Worm (Caenorhabditis elegans) whole organism, L3 larva: ENCODE measurements around the gene F10E9.3.

Experiments
- R02D3.7 ChIP-seq: fragments of 150-350 bp; optimal IDR thresholded peaks from 2 replicates; lab custom pipeline; 2014; ENCODE audit warnings: missing biosample characterization, missing genetic modification characterization
- ZK546.5 ChIP-seq: sonication (generic microtip); optimal IDR thresholded peaks from 2 replicates; lab custom pipeline; 2017; ENCODE audit warnings: missing biosample characterization, missing genetic modification characterization
- ceh-28 ChIP-seq: fragments of 150-350 bp; optimal IDR thresholded peaks from 2 replicates; lab custom pipeline; 2014; ENCODE audit warnings: missing biosample characterization, missing genetic modification reagents, missing genetic modification characterization
- daf-12 ChIP-seq: fragments of 150-350 bp; optimal IDR thresholded peaks from 2 replicates; lab custom pipeline; 2014; ENCODE audit warnings: missing biosample characterization, missing genetic modification reagents, missing genetic modification characterization
- egl-5 ChIP-seq: fragments of 150-350 bp; optimal IDR thresholded peaks from 2 replicates; lab custom pipeline; 2017; ENCODE audit warnings: missing biosample characterization, missing genetic modification reagents, missing genetic modification characterization, inconsistent platforms
- elt-2 ChIP-seq: sonication (generic microtip); optimal IDR thresholded peaks from 2 replicates; lab custom pipeline; 2016; ENCODE audit warnings: missing genetic modification reagents, mild to moderate bottlenecking, missing genetic modification characterization, missing compliant biosample characterization
- elt-3 ChIP-seq, 3 experiments: fragments of 150-350 bp in 1 of 3; sonication (generic microtip) in 2 of 3; optimal IDR thresholded peaks; 2 replicates in 2 of 3; 4 replicates in 1 of 3; lab custom pipeline; 2014 to 2017; ENCODE audit warnings: missing biosample characterization in 3 of 3, missing genetic modification characterization in 3 of 3
- fkh-10 ChIP-seq: sonication (generic microtip); optimal IDR thresholded peaks from 2 replicates; lab custom pipeline; 2017; ENCODE audit warnings: missing biosample characterization, missing genetic modification reagents, missing genetic modification characterization
- fkh-2 ChIP-seq: fragments of 150-350 bp; optimal IDR thresholded peaks from 2 replicates; lab custom pipeline; 2014; ENCODE audit warnings: missing biosample characterization, missing genetic modification reagents, missing genetic modification characterization
- fos-1 ChIP-seq: fragments of 150-350 bp; optimal IDR thresholded peaks from 2 replicates; lab custom pipeline; 2014; ENCODE audit warnings: missing biosample characterization, missing genetic modification characterization
- hmg-11 ChIP-seq: sonication (generic microtip); optimal IDR thresholded peaks from 2 replicates; lab custom pipeline; 2016; ENCODE audit warnings: missing genetic modification characterization, missing compliant biosample characterization
- jun-1 ChIP-seq: fragments of 150-350 bp; optimal IDR thresholded peaks from 2 replicates; lab custom pipeline; 2014; ENCODE audit warnings: missing biosample characterization, missing genetic modification reagents, missing genetic modification characterization
- lin-15B ChIP-seq: fragments of 150-350 bp; optimal IDR thresholded peaks from 2 replicates; lab custom pipeline; 2014; ENCODE audit warnings: missing biosample characterization, missing genetic modification characterization
- lin-39 ChIP-seq: fragments of 150-350 bp; optimal IDR thresholded peaks from 2 replicates; lab custom pipeline; 2018; ENCODE audit warnings: missing biosample characterization, missing genetic modification reagents, missing genetic modification characterization
- lsy-12 ChIP-seq: sonication (generic microtip); optimal IDR thresholded peaks from 2 replicates; lab custom pipeline; 2016; ENCODE audit warnings: mild to moderate bottlenecking, missing genetic modification characterization, missing compliant biosample characterization
- mdl-1 ChIP-seq: fragments of 150-350 bp; optimal IDR thresholded peaks from 2 replicates; lab custom pipeline; 2014; ENCODE audit warnings: missing biosample characterization, missing genetic modification characterization
- nfya-1 ChIP-seq: sonication (generic microtip); optimal IDR thresholded peaks from 2 replicates; lab custom pipeline; 2017; ENCODE audit warnings: missing genetic modification characterization, mild to moderate bottlenecking, missing compliant biosample characterization, antibody characterized with exemption, moderate library complexity; ENCODE audit not compliant: insufficient read depth
- nhr-12 ChIP-seq: fragments of 150-350 bp; optimal IDR thresholded peaks from 2 replicates; lab custom pipeline; 2014; ENCODE audit warnings: missing biosample characterization, missing genetic modification characterization
- nhr-25 ChIP-seq: sonication (generic microtip); optimal IDR thresholded peaks from 2 replicates; lab custom pipeline; 2017; ENCODE audit warnings: missing biosample characterization, missing genetic modification characterization
- nhr-67 ChIP-seq: fragments of 150-350 bp; optimal IDR thresholded peaks from 2 replicates; lab custom pipeline; 2014; ENCODE audit warnings: missing biosample characterization, missing genetic modification characterization
- nhr-77 ChIP-seq: fragments of 150-350 bp; optimal IDR thresholded peaks from 2 replicates; lab custom pipeline; 2014; ENCODE audit warnings: missing biosample characterization, missing genetic modification characterization
- pha-4 ChIP-seq: fragments of 150-350 bp; optimal IDR thresholded peaks from 2 replicates; lab custom pipeline; 2014; ENCODE audit warnings: missing biosample characterization, missing genetic modification reagents, missing genetic modification characterization
- pqm-1 ChIP-seq: fragments of 150-350 bp; optimal IDR thresholded peaks from 2 replicates; lab custom pipeline; 2017; ENCODE audit warnings: missing biosample characterization, missing genetic modification characterization, inconsistent platforms
- skn-1 ChIP-seq: fragments of 150-350 bp; optimal IDR thresholded peaks from 2 replicates; lab custom pipeline; 2014; ENCODE audit warnings: missing biosample characterization, missing genetic modification characterization
- tbx-2 ChIP-seq: sonication (generic microtip); optimal IDR thresholded peaks from 2 replicates; lab custom pipeline; 2016; ENCODE audit warnings: mild to moderate bottlenecking, missing genetic modification characterization, missing compliant biosample characterization
- zag-1 ChIP-seq: fragments of 150-350 bp; optimal IDR thresholded peaks from 2 replicates; lab custom pipeline; 2014; ENCODE audit warnings: missing biosample characterization, missing genetic modification characterization
- ztf-11 ChIP-seq: fragments of 150-350 bp; optimal IDR thresholded peaks from 2 replicates; lab custom pipeline; 2014; ENCODE audit warnings: missing biosample characterization, missing genetic modification characterization
- ztf-4 ChIP-seq: fragments of 150-350 bp; optimal IDR thresholded peaks from 2 replicates; lab custom pipeline; 2014; ENCODE audit warnings: missing biosample characterization, missing genetic modification characterization

The F10E9.3 gene

DNA sequence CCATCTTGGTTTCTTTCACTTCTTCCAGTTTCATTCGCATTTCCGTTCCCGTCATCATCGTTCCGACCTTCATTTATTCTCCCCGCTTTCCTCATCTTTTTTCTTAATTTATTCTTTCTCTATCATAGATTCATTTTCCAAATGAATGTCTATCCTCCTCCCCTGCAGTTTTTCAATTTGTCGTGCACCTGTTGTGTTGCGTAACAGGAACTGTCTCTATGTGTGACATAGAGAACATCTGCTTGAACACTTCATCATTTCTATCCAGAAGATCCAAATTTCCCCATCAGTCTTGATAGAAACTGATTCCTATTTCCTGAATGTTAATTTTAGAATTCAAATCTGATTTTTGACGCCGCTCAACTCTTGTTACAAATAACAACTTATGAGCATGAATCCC is 27.3 kb upstream of the F10E9.3 start:
- TF ChIP-seq mdl-1 (tag; lab: Kevin White, UChicago) (no peak), elt-3 (tag; optimal IDR thresholded peaks at IDR 0.05; lab: Kevin White, UChicago) (no peak), skn-1 (no peak), lin-15B (tag; lab: Kevin White, UChicago) (no peak), jun-1 (tag; lab: Kevin White, UChicago) (no peak), pha-4 (no peak), nhr-25 (tag; lab: Kevin White, UChicago) (no peak), lsy-12 (tag; lab: Kevin White, UChicago) (no peak), nhr-67 (tag; lab: Kevin White, UChicago) (no peak), ZK546.5 (tag; lab: Kevin White, UChicago) (no peak), zag-1 (tag; lab: Kevin White, UChicago) (no peak), R02D3.7 (tag; lab: Kevin White, UChicago) (no peak)

DNA sequence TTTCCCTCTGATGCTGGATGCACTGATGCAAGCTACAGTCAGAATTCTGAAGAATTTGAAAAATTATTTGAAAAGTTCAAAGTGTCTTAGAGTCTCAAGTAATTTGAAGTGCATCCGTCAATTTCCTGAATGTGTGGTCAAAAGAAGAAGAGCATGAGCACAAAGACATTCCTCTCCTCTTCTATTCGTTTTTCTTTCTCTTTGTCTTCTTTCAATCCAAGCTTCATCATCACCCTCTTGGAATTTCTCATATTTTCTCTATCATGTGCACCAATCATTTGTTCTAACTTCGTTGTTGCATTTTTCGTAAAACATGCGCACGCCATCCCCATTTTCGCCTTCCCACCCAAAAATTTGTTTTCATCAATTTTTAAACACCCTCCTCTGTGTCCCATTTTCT is 24.8 kb upstream of the F10E9.3 start:
- TF ChIP-seq ztf-11 (no peak), fkh-10 (GFP tag; lab: Kevin White, UChicago) (peak; percentile 74), nhr-25 (tag; lab: Kevin White, UChicago) (no peak), fos-1 (tag; lab: Kevin White, UChicago) (no peak)

- TF ChIP-seq egl-5 (tag; lab: Kevin White, UChicago) (peak; percentile 5), ztf-11 (no peak), nhr-77 (no peak)
Observed at ce11 chrIII:8286824-8287223, 24.0 kb upstream of the F10E9.3 start.

DNA sequence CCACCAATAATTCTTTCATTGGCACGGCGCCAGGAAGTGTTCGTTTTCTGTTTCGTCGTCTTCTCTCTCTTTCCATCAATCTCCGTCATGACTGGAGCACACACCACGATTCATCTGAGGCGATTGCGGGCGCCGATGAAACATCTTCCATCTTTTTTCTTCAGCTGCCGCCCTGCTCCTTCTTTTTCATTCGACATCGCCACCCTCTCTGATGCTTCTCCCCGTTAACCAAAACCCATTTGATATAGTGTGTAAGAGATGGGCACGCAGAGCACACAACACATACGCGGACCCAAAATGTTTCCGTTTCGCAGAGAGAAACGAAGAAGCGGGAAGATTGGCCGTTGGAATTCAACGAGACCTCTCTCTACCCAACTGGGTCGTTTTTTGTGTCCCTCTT is 23.3 kb upstream of the F10E9.3 start:
- TF ChIP-seq daf-12 (tag; lab: Kevin White, UChicago) (no peak), egl-5 (tag; lab: Kevin White, UChicago) (no peak), elt-3 (tag; optimal IDR thresholded peaks at IDR 0.05; lab: Kevin White, UChicago) (no peak), fkh-2 (tag; lab: Kevin White, UChicago) (no peak), fkh-10 (GFP tag; lab: Kevin White, UChicago) (no peak), nfya-1 (peak; percentile 59), hmg-11 (peak; percentile 18), nhr-12 (tag; lab: Kevin White, UChicago) (no peak), nhr-25 (tag; lab: Kevin White, UChicago) (no peak), lin-39 (peak; percentile 75), nhr-77 (no peak), pqm-1 (tag; lab: Kevin White, UChicago) (no peak), ZK546.5 (tag; lab: Kevin White, UChicago) (no peak), nhr-67 (tag; lab: Kevin White, UChicago) (no peak)

DNA sequence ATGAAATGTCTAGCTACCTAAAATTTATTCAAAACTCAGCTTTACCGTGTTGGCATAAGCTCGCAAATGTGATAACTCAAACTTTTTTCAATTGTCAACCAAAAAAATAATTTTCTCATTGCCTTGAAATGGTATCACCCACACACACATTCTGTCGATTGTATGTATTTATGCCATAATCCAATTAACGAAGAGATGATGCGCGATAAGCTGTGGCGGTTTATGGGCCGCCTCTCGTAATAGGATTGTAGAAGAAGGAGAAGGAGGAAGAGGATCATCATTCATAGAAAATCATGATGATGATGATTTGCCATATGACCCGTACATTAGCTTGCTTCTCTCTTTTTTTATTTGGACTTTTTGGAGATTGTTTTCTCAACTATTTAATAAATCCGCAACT is 21.6 kb upstream of the F10E9.3 start:
- TF ChIP-seq egl-5 (tag; lab: Kevin White, UChicago) (peak; percentile 39), tbx-2 (tag; lab: Kevin White, UChicago) (no peak)

- TF ChIP-seq ztf-4 (no peak), egl-5 (tag; lab: Kevin White, UChicago) (peak; percentile 61), lin-15B (tag; lab: Kevin White, UChicago) (no peak), mdl-1 (tag; lab: Kevin White, UChicago) (no peak), hmg-11 (no peak), elt-3 (tag; optimal IDR thresholded peaks at IDR 0.05; lab: Kevin White, UChicago) (no peak), nhr-77 (no peak), pqm-1 (tag; lab: Kevin White, UChicago) (peak; percentile 90), R02D3.7 (tag; lab: Kevin White, UChicago) (no peak), nhr-25 (tag; lab: Kevin White, UChicago) (no peak), ZK546.5 (tag; lab: Kevin White, UChicago) (no peak), elt-2 (tag; lab: Kevin White, UChicago) (peak; percentile 96), ceh-28 (peak; percentile 24), pha-4 (peak; percentile 46)
Observed at ce11 chrIII:8291268-8292032, 19.4 kb upstream of the F10E9.3 start.
